Worm (Caenorhabditis elegans) whole organism, young adult: ENCODE data around the gene exos-4.2.

Source experiments
- T07F8.4 ChIP-seq: sonication (generic microtip); optimal IDR thresholded peaks from 2 replicates; lab custom pipeline; 2016; ENCODE audit warnings: mild to moderate bottlenecking, missing genetic modification characterization, moderate library complexity, missing compliant biosample characterization
- T26A5.8 ChIP-seq: sonication (generic microtip); optimal IDR thresholded peaks from 2 replicates; lab custom pipeline; 2016; ENCODE audit warnings: missing genetic modification characterization, missing compliant biosample characterization
- chd-7 ChIP-seq: sonication (generic microtip); optimal IDR thresholded peaks from 2 replicates; lab custom pipeline; 2016; ENCODE audit warnings: mild to moderate bottlenecking, missing genetic modification characterization, moderate library complexity, missing compliant biosample characterization
- nhr-90 ChIP-seq: sonication (generic microtip); optimal IDR thresholded peaks from 2 replicates; lab custom pipeline; 2016; ENCODE audit warnings: missing genotype, mild to moderate bottlenecking, missing genetic modification characterization, missing compliant biosample characterization
- snpc-4 ChIP-seq, 5 experiments: fragments of 150-350 bp in 1 of 5; sonication (generic microtip) in 4 of 5; optimal IDR thresholded peaks; 2 replicates each; lab custom pipeline; 2014 to 2018; ENCODE audit warnings: missing genetic modification characterization in 5 of 5, missing biosample characterization in 3 of 5, antibody characterized with exemption in 2 of 5, mild to moderate bottlenecking in 2 of 5, missing compliant biosample characterization in 2 of 5, missing genotype in 2 of 5, moderate library complexity in 2 of 5, missing genetic modification reagents in 1 of 5
- ztf-3 ChIP-seq: fragments of 200-800 bp; sonication (Bioruptor generic); optimal IDR thresholded peaks from 2 replicates; lab custom pipeline; 2018; ENCODE audit warnings: mild to moderate bottlenecking, missing genetic modification characterization, missing compliant biosample characterization

ce11 chrIII:895525-895924, 35.5 kb downstream of the exos-4.2 start, which contains the start of the genes ztf-18 and F23H11.2:
- TF ChIP-seq nhr-90 (tag; lab: Kevin White, UChicago) (no peak), ztf-3 (GFP tag; lab: Kevin White, UChicago) (no peak), chd-7 (tag; lab: Kevin White, UChicago) (no peak), T07F8.4 (tag; lab: Kevin White, UChicago) (no peak), snpc-4 (GFP tag; optimal IDR thresholded peaks at IDR 0.05; lab: Kevin White, UChicago) (no peak), snpc-4 (tag; optimal IDR thresholded peaks at IDR 0.05; lab: Kevin White, UChicago) (no peak), T26A5.8 (tag; lab: Kevin White, UChicago) (no peak)
